Fruit fly (Drosophila melanogaster): ENCODE data around the gene Cad74A.

DNA sequence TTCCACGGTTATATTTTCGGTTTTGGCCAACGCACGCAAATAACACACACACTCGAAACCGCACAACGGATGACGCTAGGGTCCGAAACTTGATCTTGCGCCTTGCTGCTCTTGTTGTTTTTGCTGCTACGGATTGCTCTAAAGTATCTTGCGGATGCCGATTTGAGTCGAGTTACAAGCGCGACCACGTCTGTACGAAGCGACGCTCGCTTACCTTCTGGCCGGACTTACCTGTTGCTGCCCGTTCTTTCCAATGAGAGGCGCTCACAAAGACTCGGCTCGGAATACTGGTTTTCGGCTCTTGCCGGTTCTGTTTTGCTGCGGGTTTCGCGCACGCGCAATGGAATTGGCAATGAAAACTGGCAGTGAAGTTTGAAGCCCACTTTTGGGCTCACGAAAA is at the start of gene Cad74A:
- TF ChIP-seq CG12768 (GFP tag; optimal IDR thresholded peaks at IDR 0.05) (no peak), Mnt (GFP tag; optimal IDR thresholded peaks at IDR 0.05) (no peak), CG11617 (GFP tag; optimal IDR thresholded peaks at IDR 0.05) (no peak), cnc (optimal IDR thresholded peaks at IDR 0.05) (no peak), CG7045 (GFP tag; optimal IDR thresholded peaks at IDR 0.05) (no peak), Clk (GFP tag; optimal IDR thresholded peaks at IDR 0.05) (no peak), ovo (GFP tag; optimal IDR thresholded peaks at IDR 0.05) (no peak), CG33017 (tag; optimal IDR thresholded peaks at IDR 0.05) (no peak), CG7101 (tag; optimal IDR thresholded peaks at IDR 0.05) (no peak), toe (GFP tag; optimal IDR thresholded peaks at IDR 0.05) (no peak), Hr96 (GFP tag; optimal IDR thresholded peaks at IDR 0.05) (no peak), pad (GFP tag; optimal IDR thresholded peaks at IDR 0.05) (no peak), CG14711 (tag; optimal IDR thresholded peaks at IDR 0.05) (no peak)

All from whole organism, adult.